Fruit fly (Drosophila melanogaster): Measurements from ENCODE around the gene CG11050.

DNA sequence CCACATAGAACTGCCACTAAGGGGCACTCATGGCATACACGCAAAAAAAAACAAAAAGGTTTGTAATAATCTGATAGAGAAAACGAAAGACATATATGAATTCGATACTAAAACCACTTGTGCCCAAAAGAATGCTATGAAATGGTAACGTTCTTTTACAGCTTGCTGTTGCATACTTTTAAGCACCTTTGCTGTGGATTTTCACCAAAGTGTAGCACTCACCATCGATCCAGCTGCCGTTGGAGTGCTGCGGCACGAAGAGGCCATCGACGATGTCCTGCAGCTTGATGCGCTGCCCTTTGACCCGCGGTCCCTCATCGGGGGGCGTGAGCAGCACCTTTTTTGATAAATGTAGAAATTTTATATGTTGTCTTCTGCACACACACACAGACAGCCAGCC, 31.8 kb upstream of the CG11050 start:
- no peak for TF ChIP-seq kay (GFP tag; ENCODE audit: borderline replicate concordance)
- no peak for TF ChIP-seq CG33017 (tag; optimal IDR thresholded peaks at IDR 0.05)
- no peak for TF ChIP-seq Hr96 (GFP tag; optimal IDR thresholded peaks at IDR 0.05)
- no peak for TF ChIP-seq pad (GFP tag; optimal IDR thresholded peaks at IDR 0.05)
- no peak for TF ChIP-seq CG14711 (tag; optimal IDR thresholded peaks at IDR 0.05)
- TF ChIP-seq bab1 (GFP tag; optimal IDR thresholded peaks at IDR 0.05): no peak
- TF ChIP-seq Crg-1 (GFP tag; optimal IDR thresholded peaks at IDR 0.05): no peak
- no peak for TF ChIP-seq cnc (optimal IDR thresholded peaks at IDR 0.05)

Data from whole organism, adult.